Fruit fly (Drosophila melanogaster): Measurements from ENCODE around the gene CG9444.
A peak's percentile ranks its signal among the peaks of the same experiment; 100 is the strongest.

Gene CG9444

DNA sequence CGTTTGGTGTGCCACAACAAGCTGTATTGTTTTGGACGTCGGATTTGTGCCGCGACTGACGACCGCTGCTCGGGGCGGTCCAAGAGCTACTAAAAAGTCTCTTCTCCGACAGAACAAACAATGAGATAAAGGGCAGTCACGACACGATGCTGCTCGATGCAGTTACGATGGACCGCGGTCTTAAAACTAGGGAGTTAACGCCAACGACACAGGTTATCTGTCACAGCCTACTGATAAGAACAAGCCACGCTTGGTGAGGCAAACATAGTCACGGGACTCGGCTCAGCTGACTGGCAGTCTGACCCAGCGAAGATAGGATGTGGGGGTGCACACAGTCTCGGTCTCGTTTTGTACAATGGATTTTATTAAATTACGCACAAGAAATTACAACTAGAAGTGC lies at the start of gene CG9444:
TSS of gene CG9444 (minus strand) at position 140 of the 400 bp plus-strand sequence.
- TF ChIP-seq ss (GFP tag; optimal IDR thresholded peaks at IDR 0.05), result no peak
- TF ChIP-seq CG11902 (GFP tag; optimal IDR thresholded peaks at IDR 0.05), result no peak
- no peak for TF ChIP-seq CG6808 (GFP tag; optimal IDR thresholded peaks at IDR 0.05)
- TF ChIP-seq CG16779 (tag; optimal IDR thresholded peaks at IDR 0.05), result no peak
- TF ChIP-seq CG1621 (tag; optimal IDR thresholded peaks at IDR 0.05), result no peak
- peak; percentile 93 for TF ChIP-seq svp (GFP tag)
- TF ChIP-seq CG11762 (GFP tag; optimal IDR thresholded peaks at IDR 0.05; ENCODE audit: insufficient read depth), result no peak
- TF ChIP-seq Hr39 (GFP tag; optimal IDR thresholded peaks at IDR 0.05), result no peak
- peak; percentile 11 for TF ChIP-seq Eip78C (GFP tag)

- TF ChIP-seq Sox15 (GFP tag; optimal IDR thresholded peaks at IDR 0.05), result no peak
These were observed 49.1 kb upstream of the CG9444 start, which contains the start of gene alphaTub85E for dm6 chr3R:9733150-9733549. TSS of gene alphaTub85E (minus strand) at chr3R:9733250.

dm6 chr3R:9730784-9731183 lies 46.7 kb upstream of the CG9444 start, which contains the start of gene FoxP:
TSS of gene FoxP (minus strand) at chr3R:9730872.
- TF ChIP-seq CG34406 (GFP tag; optimal IDR thresholded peaks at IDR 0.05), result no peak
- TF ChIP-seq CG6792 (GFP tag; optimal IDR thresholded peaks at IDR 0.05), result no peak
- no peak for TF ChIP-seq CG10631 (GFP tag; optimal IDR thresholded peaks at IDR 0.05)

- TF ChIP-seq fkh (GFP tag; optimal IDR thresholded peaks at IDR 0.05), result peak; percentile 55
- TF ChIP-seq ss (GFP tag; optimal IDR thresholded peaks at IDR 0.05), result no peak
These were observed 41.3 kb upstream of the CG9444 start, which contains the start of gene hyd for dm6 chr3R:9725121-9725956. TSS of gene hyd (minus strand) at chr3R:9725615.

dm6 chr3R:9710886-9711285 lies 26.8 kb upstream of the CG9444 start, which contains the start of the genes trbd and dmt:
TSS of gene trbd (minus strand) at chr3R:9711037.
TSS of gene dmt (plus strand) at chr3R:9711142.
- TF ChIP-seq Blimp-1 (GFP tag; optimal IDR thresholded peaks at IDR 0.05) (peak; percentile 41), fkh (GFP tag; optimal IDR thresholded peaks at IDR 0.05) (peak; percentile 99), CG6854 (GFP tag; optimal IDR thresholded peaks at IDR 0.05) (peak; percentile 75), CG31627 (GFP tag; optimal IDR thresholded peaks at IDR 0.05) (no peak), Sox102F (GFP tag; optimal IDR thresholded peaks at IDR 0.05) (no peak)

DNA sequence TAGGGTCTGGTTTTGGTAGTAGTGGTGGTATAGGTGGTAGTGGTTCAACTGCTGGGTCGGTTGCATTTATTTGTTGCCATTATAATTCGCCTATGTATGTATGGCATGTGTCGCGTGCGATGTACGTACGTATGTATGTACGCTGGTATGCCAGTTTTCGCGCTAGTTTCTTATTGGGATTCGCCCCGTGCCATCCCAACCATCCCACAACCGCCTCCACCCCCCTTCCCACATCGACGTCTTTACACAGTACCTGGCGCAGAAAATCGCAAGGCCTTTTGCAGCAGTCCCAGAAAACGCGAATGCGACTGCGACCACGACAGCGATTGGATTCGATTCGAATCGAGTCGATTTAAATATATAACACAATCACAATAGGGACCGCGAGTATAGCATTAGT lies 26.2 kb upstream of the CG9444 start:
- TF ChIP-seq CG6854 (GFP tag; optimal IDR thresholded peaks at IDR 0.05), result no peak
- no peak for TF ChIP-seq cyc (GFP tag; optimal IDR thresholded peaks at IDR 0.05)
- TF ChIP-seq Sox15 (GFP tag; optimal IDR thresholded peaks at IDR 0.05), result no peak
- TF ChIP-seq acj6 (GFP tag; optimal IDR thresholded peaks at IDR 0.05), result no peak
- no peak for TF ChIP-seq spab (GFP tag; optimal IDR thresholded peaks at IDR 0.05)
- TF ChIP-seq dac (GFP tag; optimal IDR thresholded peaks at IDR 0.05), result no peak
- no peak for TF ChIP-seq CG9139 (GFP tag; optimal IDR thresholded peaks at IDR 0.05)
- TF ChIP-seq Sox14 (GFP tag; optimal IDR thresholded peaks at IDR 0.05), result no peak
- no peak for TF ChIP-seq CG1621 (tag; optimal IDR thresholded peaks at IDR 0.05)
- no peak for TF ChIP-seq CG34406 (GFP tag; optimal IDR thresholded peaks at IDR 0.05)
- no peak for TF ChIP-seq Eip93F (GFP tag; optimal IDR thresholded peaks at IDR 0.05)

dm6 chr3R:9705008-9705628 lies 21.1 kb upstream of the CG9444 start, which contains the start of gene Unc-115a:
TSS of gene Unc-115a (minus strand) at chr3R:9705417.
- TF ChIP-seq CG3032 (tag; optimal IDR thresholded peaks at IDR 0.05) (peak; percentile 36), Ets96B (tag; optimal IDR thresholded peaks at IDR 0.05) (peak; percentile 11), CG6854 (GFP tag; optimal IDR thresholded peaks at IDR 0.05) (peak; percentile 28), CG1621 (tag; optimal IDR thresholded peaks at IDR 0.05) (peak; percentile 81), fkh (GFP tag; optimal IDR thresholded peaks at IDR 0.05) (peak; percentile 35), ss (GFP tag; optimal IDR thresholded peaks at IDR 0.05) (no peak), Sox14 (GFP tag; optimal IDR thresholded peaks at IDR 0.05) (peak; percentile 69), spab (GFP tag; optimal IDR thresholded peaks at IDR 0.05) (no peak), CG31627 (GFP tag; optimal IDR thresholded peaks at IDR 0.05) (peak; percentile 4), CG6163 (GFP tag; IDR thresholded peaks at IDR 0.05) (no peak), esn (GFP tag; optimal IDR thresholded peaks at IDR 0.05) (peak; percentile 55), Met (GFP tag; optimal IDR thresholded peaks at IDR 0.05) (no peak), dsx (GFP tag; optimal IDR thresholded peaks at IDR 0.05; ENCODE audit: poor library complexity, severe bottlenecking) (peak; percentile 60), cyc (GFP tag; optimal IDR thresholded peaks at IDR 0.05) (peak; percentile 1), lz (GFP tag; optimal IDR thresholded peaks at IDR 0.05) (peak; percentile 38)
